Worm (Caenorhabditis elegans) whole organism, L2 larva: ENCODE data around the gene srj-18.

Experiments
- C34F6.9 ChIP-seq: fragments of 150-350 bp; optimal IDR thresholded peaks from 2 replicates; lab custom pipeline; 2014; ENCODE audit warnings: missing biosample characterization, missing genetic modification characterization
- F13H6.1 ChIP-seq: sonication (generic microtip); optimal IDR thresholded peaks from 2 replicates; lab custom pipeline; 2016; ENCODE audit warnings: missing genetic modification characterization, missing compliant biosample characterization
- R02D3.7 ChIP-seq: fragments of 150-350 bp; optimal IDR thresholded peaks from 2 replicates; lab custom pipeline; 2014; ENCODE audit warnings: missing biosample characterization, missing genetic modification characterization
- alr-1 ChIP-seq: fragments of 150-350 bp; optimal IDR thresholded peaks from 2 replicates; lab custom pipeline; 2014; ENCODE audit warnings: missing biosample characterization, missing genetic modification characterization
- aly-2 ChIP-seq: fragments of 150-350 bp; optimal IDR thresholded peaks from 2 replicates; lab custom pipeline; 2014; ENCODE audit warnings: missing biosample characterization, missing genetic modification characterization
- ama-1 ChIP-seq: fragments of 150-350 bp; optimal IDR thresholded peaks from 2 replicates; lab custom pipeline; 2018; ENCODE audit warnings: inconsistent platforms
- blmp-1 ChIP-seq: sonication (generic microtip); optimal IDR thresholded peaks from 2 replicates; lab custom pipeline; 2017; ENCODE audit warnings: missing genetic modification characterization, mild to moderate bottlenecking, missing compliant biosample characterization, antibody characterized with exemption, moderate library complexity; ENCODE audit not compliant: insufficient read depth
- ceh-16 ChIP-seq: fragments of 150-350 bp; optimal IDR thresholded peaks from 2 replicates; lab custom pipeline; 2014; ENCODE audit warnings: missing biosample characterization, missing genetic modification characterization
- crh-2 ChIP-seq: sonication (generic microtip); optimal IDR thresholded peaks from 2 replicates; lab custom pipeline; 2017; ENCODE audit warnings: missing biosample characterization, missing genetic modification characterization
- dmd-4 ChIP-seq: sonication (generic microtip); optimal IDR thresholded peaks from 2 replicates; lab custom pipeline; 2017; ENCODE audit warnings: missing biosample characterization, missing genetic modification characterization
- egl-27 ChIP-seq: sonication (generic microtip); optimal IDR thresholded peaks from 3 replicates; lab custom pipeline; 2017; ENCODE audit warnings: missing biosample characterization, missing genetic modification reagents, missing genetic modification characterization
- gmeb-1 ChIP-seq: fragments of 150-350 bp; optimal IDR thresholded peaks from 2 replicates; lab custom pipeline; 2014; ENCODE audit warnings: missing biosample characterization, missing genetic modification characterization
- lin-11 ChIP-seq: fragments of 150-350 bp; sonication (generic microtip); optimal IDR thresholded peaks from 2 replicates; lab custom pipeline; 2014; ENCODE audit warnings: missing biosample characterization, missing genetic modification characterization, inconsistent platforms, mixed read lengths
- lin-13 ChIP-seq: fragments of 150-350 bp; optimal IDR thresholded peaks from 2 replicates; lab custom pipeline; 2014; ENCODE audit warnings: missing biosample characterization, missing genetic modification reagents, missing genetic modification characterization
- lin-39 ChIP-seq: fragments of 150-350 bp; optimal IDR thresholded peaks from 2 replicates; lab custom pipeline; 2014; ENCODE audit warnings: missing biosample characterization, missing genetic modification reagents, missing genetic modification characterization
- lsy-2 ChIP-seq, 2 experiments: fragments of 150-350 bp in 1 of 2; sonication (generic microtip) in 1 of 2; optimal IDR thresholded peaks; 2 replicates each; lab custom pipeline; 2014 to 2017; ENCODE audit warnings: missing biosample characterization in 2 of 2, missing genetic modification characterization in 2 of 2
- mab-5 ChIP-seq: fragments of 150-350 bp; optimal IDR thresholded peaks from 2 replicates; lab custom pipeline; 2014; ENCODE audit warnings: missing biosample characterization, missing genetic modification characterization
- mdl-1 ChIP-seq, 2 experiments: fragments of 150-350 bp in 1 of 2; sonication (generic microtip) in 1 of 2; optimal IDR thresholded peaks; 2 replicates each; lab custom pipeline; 2017; ENCODE audit warnings: missing biosample characterization in 2 of 2, missing genetic modification characterization in 2 of 2
- nhr-10 ChIP-seq: sonication (generic microtip); optimal IDR thresholded peaks from 2 replicates; lab custom pipeline; 2017; ENCODE audit warnings: missing biosample characterization, missing genetic modification characterization
- nhr-11 ChIP-seq: fragments of 150-350 bp; optimal IDR thresholded peaks from 2 replicates; lab custom pipeline; 2014; ENCODE audit warnings: missing biosample characterization, missing genetic modification characterization
- nhr-12 ChIP-seq: fragments of 150-350 bp; optimal IDR thresholded peaks from 2 replicates; lab custom pipeline; 2014; ENCODE audit warnings: missing biosample characterization, missing genetic modification characterization
- nhr-237 ChIP-seq: fragments of 150-350 bp; optimal IDR thresholded peaks from 2 replicates; lab custom pipeline; 2014; ENCODE audit warnings: missing biosample characterization, missing genetic modification characterization
- nhr-6 ChIP-seq: fragments of 150-350 bp; optimal IDR thresholded peaks from 2 replicates; lab custom pipeline; 2014; ENCODE audit warnings: missing biosample characterization, missing genetic modification characterization
- nhr-77 ChIP-seq: fragments of 150-350 bp; optimal IDR thresholded peaks from 2 replicates; lab custom pipeline; 2014; ENCODE audit warnings: missing biosample characterization, missing genetic modification characterization
- peb-1 ChIP-seq: fragments of 150-350 bp; optimal IDR thresholded peaks from 2 replicates; lab custom pipeline; 2014; ENCODE audit warnings: missing biosample characterization, missing genetic modification characterization
- sem-4 ChIP-seq: fragments of 150-350 bp; optimal IDR thresholded peaks from 2 replicates; lab custom pipeline; 2014; ENCODE audit warnings: missing biosample characterization, missing genetic modification reagents, missing genetic modification characterization
- skn-1 ChIP-seq: sonication (generic microtip); optimal IDR thresholded peaks from 2 replicates; lab custom pipeline; 2017; ENCODE audit warnings: missing biosample characterization, missing genetic modification characterization
- sma-9 ChIP-seq, 2 experiments: fragments of 150-350 bp in 1 of 2; sonication (generic microtip) in 1 of 2; optimal IDR thresholded peaks; 2 replicates each; lab custom pipeline; 2014 to 2016; ENCODE audit warnings: missing genetic modification characterization in 2 of 2, mild to moderate bottlenecking in 1 of 2, missing biosample characterization in 1 of 2, missing compliant biosample characterization in 1 of 2, missing genetic modification reagents in 1 of 2, moderate library complexity in 1 of 2
- snpc-4 ChIP-seq: fragments of 150-350 bp; optimal IDR thresholded peaks from 2 replicates; lab custom pipeline; 2014; ENCODE audit warnings: missing biosample characterization, missing genetic modification characterization
- unc-39 ChIP-seq: fragments of 150-350 bp; optimal IDR thresholded peaks from 2 replicates; lab custom pipeline; 2014; ENCODE audit warnings: missing biosample characterization, missing genetic modification characterization
- unc-55 ChIP-seq: fragments of 150-350 bp; sonication (generic microtip); optimal IDR thresholded peaks from 3 replicates; lab custom pipeline; 2014; ENCODE audit warnings: missing biosample characterization, missing genetic modification reagents, missing genetic modification characterization
- unc-62 ChIP-seq: fragments of 150-350 bp; optimal IDR thresholded peaks from 2 replicates; lab custom pipeline; 2014; ENCODE audit warnings: missing biosample characterization, missing genetic modification reagents, missing genetic modification characterization
- zag-1 ChIP-seq: fragments of 150-350 bp; optimal IDR thresholded peaks from 2 replicates; lab custom pipeline; 2014; ENCODE audit warnings: missing biosample characterization, missing genetic modification characterization
- ztf-1 ChIP-seq: fragments of 200-800 bp; sonication (Bioruptor generic); conservative IDR thresholded peaks from 2 replicates; pipeline ENCODE4 v1.3.6; 2022; ENCODE audit warnings: missing genetic modification characterization, missing compliant biosample characterization
- ztf-11 ChIP-seq: sonication (generic microtip); optimal IDR thresholded peaks from 2 replicates; lab custom pipeline; 2017; ENCODE audit warnings: missing biosample characterization, missing genetic modification characterization
- ztf-4 ChIP-seq: fragments of 150-350 bp; optimal IDR thresholded peaks from 2 replicates; lab custom pipeline; 2014; ENCODE audit warnings: missing biosample characterization, missing genetic modification characterization

srj-18 gene

DNA sequence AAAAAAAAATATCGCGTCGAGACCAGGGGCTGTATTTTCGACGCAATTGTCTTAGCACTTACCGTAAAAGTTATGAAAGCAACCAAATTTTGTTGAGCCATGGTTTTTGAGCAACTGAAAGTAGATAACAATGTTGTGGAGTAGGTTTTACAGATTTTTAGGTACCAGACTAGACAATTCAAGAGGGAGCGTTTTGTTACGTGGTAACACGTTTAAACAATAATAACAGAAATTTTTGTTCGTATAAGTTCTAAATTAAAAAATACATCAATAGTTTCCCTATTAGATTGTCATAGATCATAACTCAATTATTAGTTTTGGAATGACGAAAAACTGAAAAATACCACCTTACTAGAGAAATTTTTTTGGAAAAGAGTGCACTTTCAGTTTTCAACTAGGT is 24.1 kb upstream of the srj-18 start, which contains the start of gene srx-24:
Gene srx-24, minus strand, starts transcription at position 101 of the 400 bp plus-strand sequence.
- TF ChIP-seq lin-11 (no peak), ama-1 (lab: Kevin White, UChicago) (no peak), lsy-2 (tag; optimal IDR thresholded peaks at IDR 0.05; lab: Kevin White, UChicago) (no peak), crh-2 (tag; lab: Kevin White, UChicago) (no peak), nhr-6 (tag; lab: Kevin White, UChicago) (no peak), aly-2 (tag; lab: Kevin White, UChicago) (no peak)
- TF ChIP-seq, all 48 proteins: peak for 0

- TF ChIP-seq ztf-4 = no peak
- TF ChIP-seq crh-2 (tag; lab: Kevin White, UChicago) = no peak
- TF ChIP-seq R02D3.7 (tag; lab: Kevin White, UChicago) = no peak
- TF ChIP-seq peb-1 = no peak
- no peak for TF ChIP-seq sem-4 (tag; lab: Kevin White, UChicago)
Measured at ce11 chrV:2753007-2753406, 21.1 kb upstream of the srj-18 start, which contains the start of gene srx-26. Gene srx-26, minus strand, starts transcription at chrV:2753107.

- no peak for TF ChIP-seq R02D3.7 (tag; lab: Kevin White, UChicago)
- TF ChIP-seq sem-4 (tag; lab: Kevin White, UChicago) = no peak
- TF ChIP-seq snpc-4 (tag; lab: Kevin White, UChicago) = no peak
- no peak for TF ChIP-seq nhr-10 (tag; lab: Kevin White, UChicago)
- TF ChIP-seq ztf-1 = no peak
- TF ChIP-seq skn-1 (tag; lab: Kevin White, UChicago) = no peak
- TF ChIP-seq alr-1 (tag; lab: Kevin White, UChicago) = no peak
- TF ChIP-seq ceh-16 = no peak
- no peak for TF ChIP-seq unc-39
- no peak for TF ChIP-seq dmd-4 (tag; lab: Kevin White, UChicago)
- no peak for TF ChIP-seq F13H6.1 (tag; lab: Kevin White, UChicago)
- TF ChIP-seq lin-11 = no peak
- no peak for TF ChIP-seq unc-55 (GFP tag; lab: Kevin White, UChicago)
- no peak for TF ChIP-seq sma-9 (GFP tag; optimal IDR thresholded peaks at IDR 0.05; lab: Kevin White, UChicago)
- no peak for TF ChIP-seq sma-9 (tag; optimal IDR thresholded peaks at IDR 0.05; lab: Kevin White, UChicago)
- TF ChIP-seq blmp-1 (tag; lab: Kevin White, UChicago) = no peak
- TF ChIP-seq egl-27 (tag; lab: Kevin White, UChicago) = no peak
Measured at ce11 chrV:2757226-2757893, 16.8 kb upstream of the srj-18 start, which contains the start of gene srx-28. Gene srx-28, minus strand, starts transcription at chrV:2757276.

ce11 chrV:2758437-2758836 is 15.7 kb upstream of the srj-18 start:
- TF ChIP-seq aly-2 (tag; lab: Kevin White, UChicago) (no peak), nhr-12 (tag; lab: Kevin White, UChicago) (no peak), zag-1 (tag; lab: Kevin White, UChicago) (no peak), ama-1 (lab: Kevin White, UChicago) (no peak), skn-1 (tag; lab: Kevin White, UChicago) (no peak), nhr-6 (tag; lab: Kevin White, UChicago) (no peak), ztf-11 (no peak)

- no peak for TF ChIP-seq gmeb-1 (tag; lab: Kevin White, UChicago)
- no peak for TF ChIP-seq nhr-237
- no peak for TF ChIP-seq lin-13 (GFP tag; lab: Kevin White, UChicago)
- TF ChIP-seq nhr-11 (tag; lab: Kevin White, UChicago) = no peak
- TF ChIP-seq nhr-77 (tag; lab: Kevin White, UChicago) = no peak
- TF ChIP-seq lin-39 (tag; lab: Kevin White, UChicago) = no peak
- TF ChIP-seq unc-62 (GFP tag; lab: Kevin White, UChicago) = no peak
- TF ChIP-seq mab-5 (tag; lab: Kevin White, UChicago) = no peak
- no peak for TF ChIP-seq dmd-4 (tag; lab: Kevin White, UChicago)
- TF ChIP-seq C34F6.9 (tag; lab: Kevin White, UChicago) = no peak
- no peak for TF ChIP-seq lsy-2 (tag; optimal IDR thresholded peaks at IDR 0.05; lab: Kevin White, UChicago)
- no peak for TF ChIP-seq snpc-4 (tag; lab: Kevin White, UChicago)
- TF ChIP-seq unc-55 (GFP tag; lab: Kevin White, UChicago) = no peak
- no peak for TF ChIP-seq mdl-1 (tag; optimal IDR thresholded peaks at IDR 0.05; lab: Kevin White, UChicago)
- TF ChIP-seq, all 48 proteins: peak for 0
Measured at ce11 chrV:2759456-2759855, 14.7 kb upstream of the srj-18 start, which contains the start of gene srg-58. Gene srg-58, minus strand, starts transcription at chrV:2759556.
